Fruit fly (Drosophila melanogaster) whole organism, adult: ENCODE results near the gene Ptp4E.
A peak's percentile ranks its signal among the peaks of the same experiment; 100 is the strongest.

Experiments used
- CG11617 ChIP-seq: fragments of 200-800 bp; sonication (Bioruptor generic); optimal IDR thresholded peaks from 2 replicates; lab custom pipeline; 2017; ENCODE audit warnings: mild to moderate bottlenecking, missing biosample characterization, missing genetic modification reagents, missing genetic modification characterization
- CG12768 ChIP-seq: fragments of 200-800 bp; sonication (Bioruptor generic); optimal IDR thresholded peaks from 2 replicates; lab custom pipeline; 2017; ENCODE audit warnings: missing biosample characterization, missing genetic modification characterization, mild to moderate bottlenecking, moderate library complexity, missing genetic modification reagents
- CG14711 ChIP-seq: fragments of 200-800 bp; sonication (Bioruptor generic); optimal IDR thresholded peaks from 2 replicates; lab custom pipeline; 2018; ENCODE audit warnings: missing biosample characterization, mild to moderate bottlenecking, missing genetic modification characterization, moderate library complexity
- CG1620 ChIP-seq: fragments of 200-800 bp; sonication (Bioruptor generic); optimal IDR thresholded peaks from 2 replicates; lab custom pipeline; 2016; ENCODE audit warnings: missing biosample characterization, missing genetic modification characterization
- CG33017 ChIP-seq: fragments of 200-800 bp; sonication (Bioruptor generic); optimal IDR thresholded peaks from 2 replicates; lab custom pipeline; 2018; ENCODE audit warnings: missing biosample characterization, mild to moderate bottlenecking, missing genetic modification characterization, moderate library complexity
- CG5204 ChIP-seq: fragments of 200-800 bp; sonication (Bioruptor generic); optimal IDR thresholded peaks from 2 replicates; lab custom pipeline; 2016; ENCODE audit warnings: missing biosample characterization, missing genetic modification characterization
- CG7045 ChIP-seq: fragments of 200-800 bp; sonication (Bioruptor generic); optimal IDR thresholded peaks from 2 replicates; lab custom pipeline; 2017; ENCODE audit warnings: missing biosample characterization, mild to moderate bottlenecking, missing genetic modification characterization
- CG7101 ChIP-seq: fragments of 200-800 bp; sonication (Bioruptor generic); optimal IDR thresholded peaks from 2 replicates; lab custom pipeline; 2018; ENCODE audit warnings: missing biosample characterization, mild to moderate bottlenecking, missing genetic modification characterization, moderate library complexity
- Clk ChIP-seq: fragments of 200-800 bp; sonication (Bioruptor generic); optimal IDR thresholded peaks from 2 replicates; lab custom pipeline; 2017; ENCODE audit warnings: missing biosample characterization, missing genetic modification characterization
- Crg-1 ChIP-seq: fragments of 200-800 bp; sonication (Bioruptor generic); optimal IDR thresholded peaks from 2 replicates; lab custom pipeline; 2016; ENCODE audit warnings: missing biosample characterization, missing genetic modification characterization
- Hr96 ChIP-seq: fragments of 200-800 bp; sonication (Bioruptor generic); optimal IDR thresholded peaks from 2 replicates; lab custom pipeline; 2016; ENCODE audit warnings: missing biosample characterization, missing genetic modification characterization
- Mnt ChIP-seq: fragments of 200-800 bp; sonication (Bioruptor generic); optimal IDR thresholded peaks from 2 replicates; lab custom pipeline; 2016; ENCODE audit warnings: missing biosample characterization, mild to moderate bottlenecking, missing genetic modification characterization
- bab1 ChIP-seq: fragments of 200-800 bp; sonication (Bioruptor generic); optimal IDR thresholded peaks from 3 replicates; lab custom pipeline; 2019; ENCODE audit warnings: missing biosample characterization, mild to moderate bottlenecking, missing genetic modification characterization, moderate library complexity
- cic ChIP-seq: fragments of 200-800 bp; sonication (Bioruptor generic); optimal IDR thresholded peaks from 2 replicates; lab custom pipeline; 2017; ENCODE audit warnings: missing biosample characterization, mild to moderate bottlenecking, missing genetic modification characterization, moderate library complexity
- cnc ChIP-seq, 2 experiments: fragments of >200 bp; optimal IDR thresholded peaks; 2 replicates each; lab custom pipeline; 2017
- kay ChIP-seq: fragments of 200-800 bp; sonication (Bioruptor generic); peaks from one replicate; lab custom pipeline; 2016; ENCODE audit warnings: missing biosample characterization, missing genetic modification characterization, borderline replicate concordance
- ovo ChIP-seq: fragments of 200-800 bp; sonication (Bioruptor generic); optimal IDR thresholded peaks from 2 replicates; lab custom pipeline; 2016; ENCODE audit warnings: missing biosample characterization, missing genetic modification characterization
- pad ChIP-seq: fragments of 200-800 bp; sonication (Bioruptor generic); optimal IDR thresholded peaks from 3 replicates; lab custom pipeline; 2017; ENCODE audit warnings: missing biosample characterization, missing genetic modification characterization, mild to moderate bottlenecking, moderate library complexity, missing genetic modification reagents
- tj ChIP-seq: fragments of 200-800 bp; sonication (Bioruptor generic); optimal IDR thresholded peaks from 3 replicates; lab custom pipeline; 2017; ENCODE audit warnings: missing biosample characterization, mild to moderate bottlenecking, missing genetic modification characterization, moderate library complexity
- toe ChIP-seq: fragments of 200-800 bp; sonication (Bioruptor generic); optimal IDR thresholded peaks from 2 replicates; lab custom pipeline; 2016; ENCODE audit warnings: missing biosample characterization, missing genetic modification characterization

The Ptp4E gene

dm6 chrX:4937222-4938071 is 1.5 kb upstream of the Ptp4E start:
- TF ChIP-seq bab1 (GFP tag; lab: Kevin White, UChicago) (peak; percentile 18), CG7101 (tag; lab: Kevin White, UChicago) (peak; percentile 13), CG33017 (tag; lab: Kevin White, UChicago) (no peak), Hr96 (GFP tag; lab: Kevin White, UChicago) (no peak), CG14711 (tag; lab: Kevin White, UChicago) (no peak), CG1620 (GFP tag; lab: Kevin White, UChicago) (peak; percentile 3), tj (GFP tag; lab: Kevin White, UChicago) (peak; percentile 40), cnc (optimal IDR thresholded peaks at IDR 0.05; lab: Kevin White, UChicago) (no peak), CG12768 (GFP tag; lab: Kevin White, UChicago) (no peak), Crg-1 (no peak), Mnt (GFP tag; lab: Kevin White, UChicago) (peak; percentile 18), ovo (peak; percentile 78)

DNA sequence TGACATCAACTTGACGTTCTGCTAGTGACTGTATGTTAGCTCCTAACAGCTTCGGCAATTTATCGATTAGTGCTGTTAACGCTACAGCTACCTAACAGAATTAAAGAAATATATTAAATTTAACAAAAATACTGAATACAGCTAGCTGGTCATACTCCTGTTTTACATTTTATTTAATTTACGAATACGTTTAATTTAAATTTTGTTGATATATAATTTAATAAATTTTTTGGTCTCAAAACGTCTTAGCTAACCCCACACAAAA is 924 bp upstream of the Ptp4E start, which contains the start of gene CG44774:
CG44774 (minus strand) TSS at position 34 of the 265 bp plus-strand sequence.
- TF ChIP-seq kay (GFP tag; lab: Kevin White, UChicago) (peak; percentile 43), Hr96 (GFP tag; lab: Kevin White, UChicago) (no peak)

DNA sequence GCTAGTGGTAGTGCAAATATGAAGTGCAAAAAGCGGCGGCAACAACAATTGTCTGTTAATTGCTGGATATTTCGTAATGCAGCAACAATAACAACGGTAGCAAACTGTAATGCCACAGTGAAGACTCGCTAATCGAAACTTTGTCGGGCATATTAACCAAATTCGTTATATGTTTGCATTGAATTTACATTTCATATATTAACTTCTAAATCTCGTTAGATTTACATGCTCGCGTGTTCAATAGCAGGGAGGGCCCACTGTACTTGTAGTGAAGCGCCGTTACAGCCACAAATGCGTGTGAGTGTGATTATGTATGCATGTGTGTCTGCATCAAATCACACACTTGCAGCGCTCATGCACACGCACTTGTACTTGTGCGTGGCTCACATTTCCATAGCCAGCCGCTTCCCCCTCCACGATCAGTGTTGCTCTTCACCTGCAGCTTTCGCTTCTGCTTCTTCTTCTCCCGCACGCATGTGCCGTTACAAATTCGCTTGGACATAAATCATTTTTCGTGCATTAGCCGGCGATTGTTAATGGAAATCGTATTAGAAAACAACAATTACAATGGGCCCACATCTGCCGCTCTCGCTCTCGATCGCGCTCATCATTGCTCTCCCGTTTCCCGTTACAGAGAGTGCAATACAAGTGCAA is 987 bp downstream of the Ptp4E start:
- peak; percentile 88 for TF ChIP-seq CG33017 (tag; lab: Kevin White, UChicago)
- TF ChIP-seq cnc (optimal IDR thresholded peaks at IDR 0.05; lab: Kevin White, UChicago), result no peak
- TF ChIP-seq CG1620 (GFP tag; lab: Kevin White, UChicago), result peak; percentile 96
- TF ChIP-seq CG7101 (tag; lab: Kevin White, UChicago), result peak; percentile 95
- TF ChIP-seq Crg-1, result peak; percentile 88
- TF ChIP-seq bab1 (GFP tag; lab: Kevin White, UChicago), result peak; percentile 97
- peak; percentile 67 for TF ChIP-seq cic (GFP tag; lab: Kevin White, UChicago)
- peak; percentile 85 for TF ChIP-seq Mnt (GFP tag; lab: Kevin White, UChicago)
- peak; percentile 80 for TF ChIP-seq tj (GFP tag; lab: Kevin White, UChicago)
- TF ChIP-seq CG14711 (tag; lab: Kevin White, UChicago), result peak; percentile 89
- peak; percentile 89 for TF ChIP-seq CG5204 (GFP tag; lab: Kevin White, UChicago)
- peak; percentile 92 for TF ChIP-seq ovo
- peak; percentile 90 for TF ChIP-seq CG12768 (GFP tag; lab: Kevin White, UChicago)
- peak; percentile 88 for TF ChIP-seq CG7045 (GFP tag; lab: Kevin White, UChicago)
- TF ChIP-seq kay (GFP tag; lab: Kevin White, UChicago), result peak; percentile 56
- TF ChIP-seq Clk, result peak; percentile 79
- TF ChIP-seq Hr96 (GFP tag; lab: Kevin White, UChicago), result peak; percentile 96
- peak; percentile 81 for TF ChIP-seq CG11617 (GFP tag; lab: Kevin White, UChicago)
- peak; percentile 90 for TF ChIP-seq toe (GFP tag; lab: Kevin White, UChicago)
- TF ChIP-seq pad, result peak; percentile 92

- TF ChIP-seq Clk, result no peak
Observed at dm6 chrX:4940527-4940926, 1.6 kb downstream of the Ptp4E start.

DNA sequence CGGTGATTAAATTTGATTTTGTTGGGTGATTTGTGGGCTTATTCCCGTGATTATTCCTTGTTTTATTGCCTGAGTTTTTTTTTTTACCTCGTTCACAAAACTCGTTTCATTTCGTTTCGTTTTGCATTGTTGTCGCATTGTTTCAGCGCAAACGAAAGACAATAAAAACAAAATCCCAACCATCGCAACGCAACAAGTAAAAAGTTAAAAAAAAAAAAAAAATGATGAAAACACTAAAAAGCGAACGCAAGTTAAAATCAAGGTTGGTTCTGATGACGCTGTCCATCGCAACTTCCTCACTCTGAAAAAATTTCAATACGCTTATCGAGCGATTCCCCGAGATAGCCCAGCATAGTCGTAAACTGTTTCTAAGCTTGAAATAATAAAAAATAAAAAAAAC is 2.6 kb downstream of the Ptp4E start:
- TF ChIP-seq tj (GFP tag; lab: Kevin White, UChicago) (peak; percentile 82), CG1620 (GFP tag; lab: Kevin White, UChicago) (no peak), Mnt (GFP tag; lab: Kevin White, UChicago) (no peak)

DNA sequence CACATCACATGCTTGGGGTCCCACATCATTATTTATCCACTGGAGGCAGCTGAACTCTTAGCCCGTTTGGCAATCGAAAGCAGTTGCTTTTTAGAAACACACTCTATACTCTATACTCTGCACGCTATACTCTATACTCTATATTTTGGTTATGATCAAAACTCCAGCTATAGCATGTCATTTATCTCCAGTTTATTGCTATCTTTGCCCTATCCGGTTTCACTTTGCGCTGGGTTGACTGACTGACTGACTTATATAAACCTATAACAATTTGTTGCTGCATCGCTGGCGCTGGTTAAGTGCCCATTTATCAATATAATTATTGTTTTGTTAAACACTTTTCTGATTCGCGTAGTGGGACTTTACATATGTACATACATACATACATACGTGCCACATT is 4.6 kb downstream of the Ptp4E start:
- no peak for TF ChIP-seq cic (GFP tag; lab: Kevin White, UChicago)
- peak; percentile 59 for TF ChIP-seq kay (GFP tag; lab: Kevin White, UChicago)

dm6 chrX:4955788-4956442 is 17.0 kb downstream of the Ptp4E start:
- peak; percentile 13 for TF ChIP-seq Crg-1
- TF ChIP-seq CG11617 (GFP tag; lab: Kevin White, UChicago), result peak; percentile 12
- TF ChIP-seq ovo, result peak; percentile 97
- TF ChIP-seq CG14711 (tag; lab: Kevin White, UChicago), result no peak
- TF ChIP-seq bab1 (GFP tag; lab: Kevin White, UChicago), result peak; percentile 79
- no peak for TF ChIP-seq CG7045 (GFP tag; lab: Kevin White, UChicago)
- peak; percentile 61 for TF ChIP-seq tj (GFP tag; lab: Kevin White, UChicago)
